Worm (Caenorhabditis elegans): Measurements from ENCODE around the gene ddr-2.
A peak's percentile ranks its signal among the peaks of the same experiment; 100 is the strongest.

The ddr-2 gene

DNA sequence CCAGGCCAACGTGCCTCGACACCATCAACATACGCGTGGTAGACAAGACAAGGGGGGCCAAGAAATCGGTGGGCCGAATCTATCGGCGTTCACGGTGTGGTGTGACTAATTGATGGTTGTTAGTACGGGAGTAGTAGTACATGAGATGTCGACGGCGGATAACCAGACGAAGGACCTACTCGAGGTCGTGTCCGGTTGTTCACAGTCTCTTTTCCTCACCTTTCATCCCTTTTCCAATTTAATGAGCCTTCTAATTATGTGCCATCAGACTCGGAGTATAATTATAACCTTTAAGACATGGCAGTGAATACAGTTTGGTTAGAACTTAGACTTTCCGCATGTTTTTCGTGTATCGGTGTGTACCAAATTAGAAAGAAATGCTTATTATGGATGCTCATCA is 4.4 kb upstream of the ddr-2 start:
- TF ChIP-seq nhr-41 (GFP tag; IDR thresholded peaks at IDR 0.05) (no peak), F37D6.2 (tag; optimal IDR thresholded peaks at IDR 0.05) (no peak), pha-4 (GFP tag; IDR thresholded peaks at IDR 0.05) (no peak), pha-4 (tag; optimal IDR thresholded peaks at IDR 0.05) (no peak), Y105C5A.15 (GFP tag; IDR thresholded peaks at IDR 0.05) (no peak), lin-29 (GFP tag; IDR thresholded peaks at IDR 0.05) (no peak), ceh-62 (tag; optimal IDR thresholded peaks at IDR 0.05) (no peak), gei-8 (GFP tag; optimal IDR thresholded peaks at IDR 0.05) (no peak), nhr-111 (GFP tag; optimal IDR thresholded peaks at IDR 0.05) (no peak), ZK337.2 (GFP tag; IDR thresholded peaks at IDR 0.05) (no peak), ceh-28 (tag; optimal IDR thresholded peaks at IDR 0.05) (no peak), D1046.2 (GFP tag; IDR thresholded peaks at IDR 0.05) (no peak), nhr-76 (tag; optimal IDR thresholded peaks at IDR 0.05) (no peak), zip-11 (GFP tag; IDR thresholded peaks at IDR 0.05) (no peak)

DNA sequence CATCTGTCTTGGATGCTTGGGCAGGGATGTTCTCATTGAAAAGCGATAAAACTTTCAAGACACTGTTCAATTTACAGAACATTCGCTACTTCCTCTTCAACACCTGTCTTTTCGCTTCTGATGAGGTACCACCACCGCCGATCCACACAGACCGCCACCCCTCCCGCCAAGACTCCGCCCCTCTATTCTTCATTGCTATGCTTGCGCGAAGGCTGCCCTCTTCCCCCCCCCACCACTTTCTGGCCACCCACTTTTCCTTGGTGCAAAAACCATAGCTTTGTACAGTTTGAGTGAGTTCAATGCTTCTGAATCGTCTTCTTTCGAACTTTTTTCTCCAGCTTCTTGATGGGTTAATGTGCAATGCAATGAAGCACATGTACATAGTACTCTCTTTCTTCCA is 1.2 kb upstream of the ddr-2 start:
- TF ChIP-seq set-16 (GFP tag; IDR thresholded peaks at IDR 0.05) (peak; percentile 67), duxl-1 (tag; optimal IDR thresholded peaks at IDR 0.05; ENCODE audit: poor library complexity) (no peak)

DNA sequence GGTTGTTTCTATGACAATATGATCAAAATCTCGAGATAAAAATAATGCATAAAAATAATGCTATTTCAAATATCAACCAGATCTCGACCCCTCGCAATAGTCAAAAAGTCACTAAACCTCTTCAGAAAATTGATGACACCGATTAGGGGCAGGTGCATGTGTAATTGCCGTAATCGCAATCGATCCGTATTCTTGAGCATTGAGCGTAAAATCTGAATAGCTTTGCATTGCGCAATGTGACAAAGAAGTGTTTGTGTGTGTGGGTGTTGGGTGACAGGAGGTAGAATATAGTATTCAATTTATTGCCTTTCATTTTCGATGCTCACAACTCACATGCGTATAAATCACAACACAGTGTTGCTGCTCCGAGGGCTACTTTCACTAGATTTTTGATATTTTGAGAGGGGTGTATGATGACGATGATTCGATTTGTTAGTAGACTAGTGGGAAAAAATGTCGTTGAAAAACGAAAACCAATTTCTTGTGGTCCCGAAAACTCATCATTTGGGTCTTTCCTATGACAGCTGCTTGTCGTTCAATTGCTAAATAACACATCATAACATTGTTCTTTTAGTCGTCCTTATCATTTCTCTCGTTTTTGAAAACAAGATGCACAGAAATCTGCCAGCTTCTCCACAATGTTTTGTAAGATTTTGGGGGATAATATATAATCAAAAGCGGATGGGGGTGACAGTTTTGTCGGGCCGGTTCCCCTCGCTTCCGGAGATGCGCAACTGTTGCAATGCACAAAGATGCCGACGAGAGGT is 960 bp downstream of the ddr-2 start:
- TF ChIP-seq F26F4.8 (GFP tag; conservative IDR thresholded peaks at IDR 0.05) (no peak), nhr-48 (tag; optimal IDR thresholded peaks at IDR 0.05) (no peak), daf-16 (GFP tag; optimal IDR thresholded peaks at IDR 0.05) (peak in 1 of 2 experiments; percentile 63), daf-16 (tag; optimal IDR thresholded peaks at IDR 0.05) (no peak), madf-9 (GFP tag; conservative IDR thresholded peaks at IDR 0.05) (no peak)

DNA sequence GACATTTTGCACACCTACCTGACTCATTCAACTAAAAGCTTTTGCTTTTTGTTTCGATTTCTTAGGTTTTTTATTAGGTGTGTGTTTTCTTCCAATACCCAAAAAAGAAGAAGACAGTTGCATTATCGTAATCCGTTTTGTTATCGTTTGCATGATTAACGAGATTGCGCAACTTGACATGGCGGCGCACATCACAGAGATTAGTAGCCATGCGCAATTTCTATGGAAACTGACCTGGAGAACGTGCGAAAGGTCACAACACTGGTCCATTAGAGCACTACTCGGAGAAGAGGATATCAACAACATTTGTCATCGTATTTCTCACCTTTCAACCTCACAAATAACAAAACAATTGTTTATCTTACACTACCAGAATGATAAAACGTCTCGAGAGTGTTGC is 1.7 kb downstream of the ddr-2 start:
- no peak for TF ChIP-seq spr-3 (GFP tag; optimal IDR thresholded peaks at IDR 0.05)
- peak; percentile 43 for TF ChIP-seq aha-1 (tag)

- TF ChIP-seq mxl-3 (GFP tag; optimal IDR thresholded peaks at IDR 0.05) (no peak), ceh-28 (tag; optimal IDR thresholded peaks at IDR 0.05) (no peak), nhr-10 (tag; optimal IDR thresholded peaks at IDR 0.05) (no peak), fos-1 (tag; optimal IDR thresholded peaks at IDR 0.05) (no peak), skn-1 (tag; optimal IDR thresholded peaks at IDR 0.05) (no peak), set-16 (GFP tag; IDR thresholded peaks at IDR 0.05) (no peak), daf-16 (GFP tag; optimal IDR thresholded peaks at IDR 0.05) (no peak), daf-16 (tag; optimal IDR thresholded peaks at IDR 0.05) (no peak), ceh-44 (GFP tag; IDR thresholded peaks at IDR 0.05) (no peak), nhr-41 (GFP tag; IDR thresholded peaks at IDR 0.05) (no peak), tra-1 (GFP tag; IDR thresholded peaks at IDR 0.05) (no peak), egl-43 (GFP tag; IDR thresholded peaks at IDR 0.05) (no peak)
These were observed 11.1 kb downstream of the ddr-2 start, which contains the start of gene F11D5.6 for ce11 chrX:3326175-3326574. Gene F11D5.6 (minus strand): TSS chrX:3326275.

- TF ChIP-seq ztf-7 (tag; optimal IDR thresholded peaks at IDR 0.05) = no peak
- TF ChIP-seq dmd-6 (GFP tag; IDR thresholded peaks at IDR 0.05) = no peak
- TF ChIP-seq zfp-2 (tag; optimal IDR thresholded peaks at IDR 0.05) = no peak
- no peak for TF ChIP-seq ceh-28 (tag; optimal IDR thresholded peaks at IDR 0.05)
- TF ChIP-seq Y5F2A.4 (GFP tag; optimal IDR thresholded peaks at IDR 0.05) = no peak
- TF ChIP-seq attf-4 (tag; optimal IDR thresholded peaks at IDR 0.05) = no peak
These were observed 17.7 kb downstream of the ddr-2 start, which contains the start of gene F11D5.1 for ce11 chrX:3332824-3333223. Gene F11D5.1 (plus strand): TSS chrX:3333124.

Measured in whole organism, L4 larva.